Fruit fly (Drosophila melanogaster) whole organism, embryonic: ENCODE measurements around the gene CG15878.

Source experiments
- CG10366 ChIP-seq: fragments of 200-800 bp; sonication (Bioruptor generic); IDR thresholded peaks from 2 replicates; pipeline ENCODE4 v1.3.6; 2022; ENCODE audit warnings: missing biosample characterization, missing genetic modification characterization
- CG10654 ChIP-seq: fragments of 200-800 bp; sonication (Bioruptor generic); optimal IDR thresholded peaks from 2 replicates; lab custom pipeline; 2016; ENCODE audit warnings: missing biosample characterization, missing genetic modification characterization
- CG10979 ChIP-seq: fragments of 200-800 bp; sonication (Bioruptor generic); optimal IDR thresholded peaks from 2 replicates; lab custom pipeline; 2018; ENCODE audit warnings: missing biosample characterization, mild to moderate bottlenecking, missing genetic modification characterization, moderate library complexity
- CG11398 ChIP-seq: fragments of 200-800 bp; sonication (Bioruptor generic); optimal IDR thresholded peaks from 2 replicates; lab custom pipeline; 2016; ENCODE audit warnings: missing biosample characterization, missing genetic modification characterization
- CG14441 ChIP-seq: fragments of 200-800 bp; sonication (Bioruptor generic); IDR thresholded peaks from 2 replicates; pipeline ENCODE4 v1.3.6; 2022; ENCODE audit warnings: missing biosample characterization, missing genetic modification characterization
- CG16815 ChIP-seq: fragments of 200-800 bp; sonication (Bioruptor generic); optimal IDR thresholded peaks from 3 replicates; lab custom pipeline; 2017; ENCODE audit warnings: missing biosample characterization, mild to moderate bottlenecking, missing genetic modification characterization
- CG18599 ChIP-seq: fragments of 200-800 bp; sonication (Bioruptor generic); optimal IDR thresholded peaks from 3 replicates; lab custom pipeline; 2017; ENCODE audit warnings: missing biosample characterization, missing genetic modification characterization, mild to moderate bottlenecking, moderate library complexity, missing genetic modification reagents
- CG2678 ChIP-seq: fragments of 200-800 bp; sonication (Bioruptor generic); optimal IDR thresholded peaks from 3 replicates; lab custom pipeline; 2019; ENCODE audit warnings: missing biosample characterization, mild to moderate bottlenecking, missing genetic modification characterization, moderate library complexity
- CG31365 ChIP-seq: fragments of 200-800 bp; sonication (Bioruptor generic); optimal IDR thresholded peaks from 2 replicates; lab custom pipeline; 2018; ENCODE audit warnings: missing biosample characterization, mild to moderate bottlenecking, missing genetic modification characterization
- CG32772 ChIP-seq: fragments of 200-800 bp; sonication (Bioruptor generic); IDR thresholded peaks from 2 replicates; pipeline ENCODE4 v1.3.6; 2022; ENCODE audit warnings: missing biosample characterization, missing genetic modification characterization
- CG3407 ChIP-seq: fragments of 200-800 bp; sonication (Bioruptor generic); optimal IDR thresholded peaks from 2 replicates; lab custom pipeline; 2018; ENCODE audit warnings: missing biosample characterization, mild to moderate bottlenecking, missing genetic modification characterization
- CG4404 ChIP-seq: fragments of 200-800 bp; sonication (Bioruptor generic); IDR thresholded peaks from 2 replicates; pipeline ENCODE4 v1.3.6; 2022; ENCODE audit warnings: missing biosample characterization, missing genetic modification characterization
- CG6254 ChIP-seq: fragments of 200-800 bp; sonication (Bioruptor generic); optimal IDR thresholded peaks from 3 replicates; lab custom pipeline; 2017; ENCODE audit warnings: mild to moderate bottlenecking, missing biosample characterization, missing genetic modification reagents, missing genetic modification characterization
- CG6854 ChIP-seq: fragments of 200-800 bp; sonication (Bioruptor generic); optimal IDR thresholded peaks from 3 replicates; lab custom pipeline; 2017; ENCODE audit warnings: missing biosample characterization, mild to moderate bottlenecking, missing genetic modification characterization
- CG7271 ChIP-seq: fragments of 200-800 bp; sonication (Bioruptor generic); optimal IDR thresholded peaks from 2 replicates; lab custom pipeline; 2018; ENCODE audit warnings: missing biosample characterization, mild to moderate bottlenecking, missing genetic modification characterization, moderate library complexity
- CG7786 ChIP-seq: fragments of 200-800 bp; sonication (Bioruptor generic); optimal IDR thresholded peaks from 2 replicates; lab custom pipeline; 2016; ENCODE audit warnings: missing biosample characterization, missing genetic modification characterization
- CG8388 ChIP-seq: fragments of 200-800 bp; sonication (Bioruptor generic); optimal IDR thresholded peaks from 2 replicates; lab custom pipeline; 2019; ENCODE audit warnings: missing biosample characterization, mild to moderate bottlenecking, missing genetic modification characterization, moderate library complexity
- Doc3 ChIP-seq: fragments of 200-800 bp; sonication (Bioruptor generic); IDR thresholded peaks from 3 replicates; pipeline ENCODE4 v1.3.6; 2022; ENCODE audit warnings: missing biosample characterization, missing genetic modification characterization; ENCODE audit not compliant: partially characterized antibody
- Dp ChIP-seq: fragments of 200-800 bp; sonication (Bioruptor generic); optimal IDR thresholded peaks from 2 replicates; lab custom pipeline; 2018; ENCODE audit warnings: missing biosample characterization, mild to moderate bottlenecking, missing genetic modification characterization, moderate library complexity
- Drgx ChIP-seq: fragments of 200-800 bp; sonication (Bioruptor generic); IDR thresholded peaks from 2 replicates; pipeline ENCODE4 v1.3.6; 2022; ENCODE audit warnings: missing biosample characterization, missing genetic modification characterization
- Ets97D ChIP-seq: fragments of 200-800 bp; sonication (Bioruptor generic); optimal IDR thresholded peaks from 3 replicates; lab custom pipeline; 2016; ENCODE audit warnings: missing biosample characterization, missing genetic modification characterization
- Fer1 ChIP-seq: fragments of 200-800 bp; sonication (Bioruptor generic); optimal IDR thresholded peaks from 2 replicates; lab custom pipeline; 2017; ENCODE audit warnings: missing biosample characterization, mild to moderate bottlenecking, missing genetic modification characterization
- HLHmδ ChIP-seq: fragments of 200-800 bp; sonication (Bioruptor generic); optimal IDR thresholded peaks from 2 replicates; lab custom pipeline; 2018; ENCODE audit warnings: missing biosample characterization, mild to moderate bottlenecking, missing genetic modification characterization, moderate library complexity
- Hey ChIP-seq: fragments of 200-800 bp; sonication (Bioruptor generic); optimal IDR thresholded peaks from 3 replicates; lab custom pipeline; 2018; ENCODE audit warnings: missing biosample characterization, mild to moderate bottlenecking, missing genetic modification characterization
- HmgD ChIP-seq: fragments of 200-800 bp; sonication (Bioruptor generic); optimal IDR thresholded peaks from 3 replicates; lab custom pipeline; 2016; ENCODE audit warnings: missing biosample characterization, missing genetic modification characterization
- Mad ChIP-seq: fragments of 200-800 bp; sonication (Bioruptor generic); optimal IDR thresholded peaks from 2 replicates; lab custom pipeline; 2016; ENCODE audit warnings: missing biosample characterization, missing genetic modification characterization
- Mrtf ChIP-seq: fragments of 200-800 bp; sonication (Bioruptor generic); IDR thresholded peaks from 3 replicates; pipeline ENCODE4 v1.3.6; 2022; ENCODE audit warnings: missing biosample characterization, missing genetic modification characterization
- Pdp1 ChIP-seq, 2 experiments: fragments of 200-800 bp; sonication (Bioruptor generic); optimal IDR thresholded peaks; 3 replicates each; lab custom pipeline; 2016; ENCODE audit warnings: missing biosample characterization in 2 of 2, missing genetic modification characterization in 2 of 2, mild to moderate bottlenecking in 1 of 2, moderate library complexity in 1 of 2
- Poxn ChIP-seq: fragments of 200-800 bp; sonication (Bioruptor generic); IDR thresholded peaks from 2 replicates; pipeline ENCODE4 v1.3.6; 2022; ENCODE audit warnings: missing biosample characterization, missing genetic modification characterization
- Sry-δ ChIP-seq: fragments of 200-800 bp; sonication (Bioruptor generic); optimal IDR thresholded peaks from 2 replicates; lab custom pipeline; 2016; ENCODE audit warnings: missing biosample characterization, missing genetic modification characterization
- Stat92E ChIP-seq, 3 experiments: fragments of >200 bp in 2 of 3; fragments of 200-800 bp in 1 of 3; sonication (Bioruptor generic) in 1 of 3; optimal IDR thresholded peaks; 2 replicates each; lab custom pipeline; 2017 to 2019; ENCODE audit warnings: missing biosample characterization in 3 of 3, missing genetic modification characterization in 3 of 3, mild to moderate bottlenecking in 1 of 3, moderate library complexity in 1 of 3
- TFAM ChIP-seq: fragments of 200-800 bp; sonication (Bioruptor generic); optimal IDR thresholded peaks from 2 replicates; lab custom pipeline; 2017; ENCODE audit warnings: missing biosample characterization, missing genetic modification characterization, inconsistent platforms
- ap ChIP-seq: fragments of 200-800 bp; sonication (Bioruptor generic); IDR thresholded peaks from 2 replicates; pipeline ENCODE4 v1.3.6; 2022; ENCODE audit warnings: missing biosample characterization, missing genetic modification characterization
- chn ChIP-seq: fragments of 200-800 bp; sonication (Bioruptor generic); optimal IDR thresholded peaks from 2 replicates; lab custom pipeline; 2016; ENCODE audit warnings: missing biosample characterization, missing genetic modification characterization
- dati ChIP-seq: fragments of 200-800 bp; sonication (Bioruptor generic); IDR thresholded peaks from 2 replicates; pipeline ENCODE4 v1.3.6; 2022; ENCODE audit warnings: missing biosample characterization, missing genetic modification characterization
- dysf ChIP-seq: fragments of 200-800 bp; sonication (Bioruptor generic); IDR thresholded peaks from 3 replicates; pipeline ENCODE4 v1.3.6; 2022; ENCODE audit warnings: missing biosample characterization, missing genetic modification characterization
- emc ChIP-seq: fragments of 200-800 bp; sonication (Bioruptor generic); optimal IDR thresholded peaks from 2 replicates; lab custom pipeline; 2016; ENCODE audit warnings: missing biosample characterization, missing genetic modification characterization
- gro ChIP-seq: fragments of 200-800 bp; sonication (Bioruptor generic); optimal IDR thresholded peaks from 2 replicates; lab custom pipeline; 2016; ENCODE audit warnings: missing biosample characterization, missing genetic modification characterization
- gt ChIP-seq: fragments of 200-800 bp; sonication (Bioruptor generic); IDR thresholded peaks from 2 replicates; pipeline ENCODE4 v1.3.6; 2022; ENCODE audit warnings: missing biosample characterization, missing genetic modification characterization
- inv ChIP-seq: fragments of 200-800 bp; sonication (Bioruptor generic); IDR thresholded peaks from 2 replicates; pipeline ENCODE4 v1.3.6; 2022; ENCODE audit warnings: missing biosample characterization, missing genetic modification characterization; ENCODE audit not compliant: partially characterized antibody
- jing ChIP-seq: fragments of 200-800 bp; sonication (Bioruptor generic); optimal IDR thresholded peaks from 2 replicates; lab custom pipeline; 2018; ENCODE audit warnings: missing biosample characterization, mild to moderate bottlenecking, missing genetic modification characterization
- mirr ChIP-seq: fragments of 200-800 bp; sonication (Bioruptor generic); optimal IDR thresholded peaks from 3 replicates; lab custom pipeline; 2018; ENCODE audit warnings: missing biosample characterization, mild to moderate bottlenecking, missing genetic modification characterization
- onecut ChIP-seq: fragments of 200-800 bp; sonication (Bioruptor generic); IDR thresholded peaks from 2 replicates; pipeline ENCODE4 v1.3.6; 2022; ENCODE audit warnings: missing biosample characterization, missing genetic modification characterization
- phol ChIP-seq: fragments of 200-800 bp; sonication (Bioruptor generic); optimal IDR thresholded peaks from 3 replicates; lab custom pipeline; 2018; ENCODE audit warnings: missing biosample characterization, mild to moderate bottlenecking, missing genetic modification characterization, moderate library complexity
- psq ChIP-seq: fragments of 200-800 bp; sonication (Bioruptor generic); optimal IDR thresholded peaks from 2 replicates; lab custom pipeline; 2017; ENCODE audit warnings: missing biosample characterization, missing genetic modification characterization
- salm ChIP-seq: fragments of 200-800 bp; sonication (Bioruptor generic); optimal IDR thresholded peaks from 2 replicates; lab custom pipeline; 2018; ENCODE audit warnings: missing biosample characterization, mild to moderate bottlenecking, missing genetic modification characterization
- shn ChIP-seq: fragments of 200-800 bp; sonication (Bioruptor generic); optimal IDR thresholded peaks from 3 replicates; lab custom pipeline; 2016; ENCODE audit warnings: missing biosample characterization, missing genetic modification characterization
- so ChIP-seq: fragments of 200-800 bp; sonication (Bioruptor generic); IDR thresholded peaks from 3 replicates; pipeline ENCODE4 v1.3.6; 2022; ENCODE audit warnings: missing biosample characterization, missing genetic modification characterization
- tap ChIP-seq: fragments of 200-800 bp; optimal IDR thresholded peaks from 3 replicates; lab custom pipeline; 2019; ENCODE audit warnings: missing biosample characterization, mild to moderate bottlenecking, missing genetic modification characterization, moderate library complexity
- trh ChIP-seq: fragments of 200-800 bp; sonication (Bioruptor generic); optimal IDR thresholded peaks from 2 replicates; lab custom pipeline; 2016; ENCODE audit warnings: missing biosample characterization, missing genetic modification characterization
- unpg ChIP-seq: fragments of 200-800 bp; sonication (Bioruptor generic); optimal IDR thresholded peaks from 3 replicates; lab custom pipeline; 2018; ENCODE audit warnings: missing biosample characterization, mild to moderate bottlenecking, missing genetic modification characterization, moderate library complexity
- wdn ChIP-seq: fragments of 200-800 bp; sonication (Bioruptor generic); IDR thresholded peaks from 2 replicates; pipeline ENCODE4 v1.3.6; 2022; ENCODE audit warnings: missing biosample characterization, missing genetic modification characterization

CG15878 gene

DNA sequence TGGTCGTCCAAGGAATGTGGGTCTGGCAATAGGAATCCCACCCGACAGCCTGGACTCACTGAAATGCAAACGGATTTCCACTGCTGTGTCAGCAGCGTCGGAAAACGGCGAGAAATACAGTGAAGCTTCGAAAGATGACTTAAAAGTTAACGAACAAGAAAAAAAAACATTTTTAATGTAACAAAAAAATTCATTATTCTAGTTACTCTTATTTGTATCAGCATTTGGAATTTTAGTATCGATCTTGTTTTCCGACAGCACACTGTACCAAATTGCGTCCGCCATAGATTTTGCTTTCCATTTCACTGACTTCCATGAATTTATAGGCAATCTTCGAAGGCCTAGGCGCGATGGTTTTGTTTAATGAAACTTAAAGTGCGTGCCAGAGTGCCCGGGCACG, 47.5 kb downstream of the CG15878 start (continued):
- no peak for TF ChIP-seq CG4404 (GFP tag; lab: Robert Waterston, UW)
- TF ChIP-seq CG10654 (GFP tag; lab: Kevin White, UChicago), result no peak
- no peak for TF ChIP-seq Hey (tag; lab: Kevin White, UChicago)
- TF ChIP-seq HmgD (GFP tag; lab: Kevin White, UChicago), result no peak
- no peak for TF ChIP-seq salm (tag; lab: Kevin White, UChicago)
- peak; percentile 23 for TF ChIP-seq unpg
- TF ChIP-seq emc (GFP tag; lab: Kevin White, UChicago), result no peak
- TF ChIP-seq so (GFP tag; lab: Robert Waterston, UW), result 0 out of 3 replicates have a peak, but pooled peaks have one; percentile 35
- peak; percentile 53; the same call in 1 of the 3 replicates for TF ChIP-seq Mrtf (GFP tag; lab: Robert Waterston, UW)
- TF ChIP-seq TFAM (GFP tag; lab: Kevin White, UChicago), result no peak
- peak; percentile 44 for TF ChIP-seq CG2678 (tag; lab: Kevin White, UChicago)
- no peak for TF ChIP-seq Sry-δ
- 0 out of 2 replicates have a peak, but pooled peaks have one; percentile 45 for TF ChIP-seq Drgx
- no peak for TF ChIP-seq Doc3
- peak; percentile 58 for TF ChIP-seq CG32772 (GFP tag; lab: Robert Waterston, UW)
- TF ChIP-seq CG8388 (GFP tag; lab: Kevin White, UChicago), result no peak
- TF ChIP-seq ap (GFP tag; lab: Robert Waterston, UW), result no peak
- no peak for TF ChIP-seq tap (tag; lab: Kevin White, UChicago)
- no peak for TF ChIP-seq CG3407 (GFP tag; lab: Kevin White, UChicago)
- peak; percentile 34; the same call in 1 of the 2 replicates for TF ChIP-seq CG14441 (GFP tag; lab: Robert Waterston, UW)
- no peak for TF ChIP-seq CG6854 (GFP tag; lab: Kevin White, UChicago)
- no peak for TF ChIP-seq gro (GFP tag; lab: Kevin White, UChicago)
- no peak for TF ChIP-seq Mad (GFP tag; lab: Kevin White, UChicago)
- TF ChIP-seq shn, result no peak
- TF ChIP-seq HLHmδ, result no peak
- no peak for TF ChIP-seq psq (GFP tag; lab: Kevin White, UChicago)
- no peak for TF ChIP-seq onecut (GFP tag; lab: Robert Waterston, UW)
- peak; percentile 28 for TF ChIP-seq CG18599 (GFP tag; lab: Kevin White, UChicago)
- peak; percentile 44; the same call in 1 of the 2 replicates for TF ChIP-seq CG10366 (GFP tag; lab: Robert Waterston, UW)
- no peak for TF ChIP-seq gt (GFP tag; lab: Robert Waterston, UW)
- TF ChIP-seq phol (tag; lab: Kevin White, UChicago), result no peak
- TF ChIP-seq trh (GFP tag; lab: Kevin White, UChicago), result no peak
- no peak for TF ChIP-seq CG7786 (GFP tag; lab: Kevin White, UChicago)
- no peak for TF ChIP-seq wdn
- no peak for TF ChIP-seq Stat92E (GFP tag; optimal IDR thresholded peaks at IDR 0.05; lab: Kevin White, UChicago)
- no peak for TF ChIP-seq Dp (GFP tag; lab: Kevin White, UChicago)
- peak; percentile 4 for TF ChIP-seq Fer1 (GFP tag; lab: Kevin White, UChicago)
- TF ChIP-seq jing (GFP tag; lab: Kevin White, UChicago), result no peak
- TF ChIP-seq dysf (GFP tag; lab: Robert Waterston, UW), result peak; percentile 64
- TF ChIP-seq CG31365 (tag; lab: Kevin White, UChicago), result no peak
- TF ChIP-seq CG10979, result no peak
- no peak for TF ChIP-seq dati (GFP tag; lab: Robert Waterston, UW)
- no peak for TF ChIP-seq CG11398
- TF ChIP-seq CG7271 (tag; lab: Kevin White, UChicago), result no peak
- no peak for TF ChIP-seq chn (GFP tag; lab: Kevin White, UChicago)
- TF ChIP-seq Poxn, result no peak
- TF ChIP-seq inv (GFP tag; lab: Robert Waterston, UW), result no peak
- no peak for TF ChIP-seq Pdp1 (GFP tag; optimal IDR thresholded peaks at IDR 0.05; lab: Kevin White, UChicago)
- no peak for TF ChIP-seq Ets97D (GFP tag; lab: Kevin White, UChicago)
- no peak for TF ChIP-seq CG16815 (GFP tag; lab: Kevin White, UChicago)
- no peak for TF ChIP-seq mirr (GFP tag; lab: Kevin White, UChicago)
- TF ChIP-seq CG6254 (GFP tag; lab: Kevin White, UChicago), result no peak
